Fruit fly (Drosophila melanogaster) whole organism, pupa: ENCODE data around the gene EMC2A.

ENCODE experiments used
- CG10348 ChIP-seq: fragments of 200-800 bp; sonication (Bioruptor generic); IDR thresholded peaks from 2 replicates; pipeline ENCODE4 v1.3.6; 2022; ENCODE audit warnings: missing biosample characterization, missing genetic modification characterization
- CG12605 ChIP-seq: fragments of 200-800 bp; sonication (Bioruptor generic); IDR thresholded peaks from 2 replicates; pipeline ENCODE4 v1.3.6; 2022; ENCODE audit warnings: missing biosample characterization, missing genetic modification characterization
- CG13204 ChIP-seq: fragments of 200-800 bp; sonication (Bioruptor generic); optimal IDR thresholded peaks from 2 replicates; lab custom pipeline; 2018; ENCODE audit warnings: missing biosample characterization, mild to moderate bottlenecking, missing genetic modification characterization, moderate library complexity
- CG14655 ChIP-seq: fragments of 200-800 bp; sonication (Bioruptor generic); optimal IDR thresholded peaks from 3 replicates; lab custom pipeline; 2017; ENCODE audit warnings: mild to moderate bottlenecking, missing biosample characterization, missing genetic modification reagents, missing genetic modification characterization
- CG15710 ChIP-seq: fragments of 200-800 bp; sonication (Bioruptor generic); optimal IDR thresholded peaks from 2 replicates; lab custom pipeline; 2018; ENCODE audit warnings: missing biosample characterization, mild to moderate bottlenecking, missing genetic modification characterization, moderate library complexity
- CG17806 ChIP-seq: fragments of 200-800 bp; sonication (Bioruptor generic); optimal IDR thresholded peaks from 2 replicates; lab custom pipeline; 2018; ENCODE audit warnings: missing biosample characterization, mild to moderate bottlenecking, missing genetic modification characterization, moderate library complexity
- CG32121 ChIP-seq: fragments of 200-800 bp; sonication (Bioruptor generic); IDR thresholded peaks from 2 replicates; pipeline ENCODE4 v1.3.6; 2022; ENCODE audit warnings: missing biosample characterization, missing genetic modification characterization
- CG34367 ChIP-seq: fragments of 200-800 bp; sonication (Bioruptor generic); optimal IDR thresholded peaks from 2 replicates; lab custom pipeline; 2018; ENCODE audit warnings: missing biosample characterization, mild to moderate bottlenecking, missing genetic modification characterization
- CG4496 ChIP-seq: fragments of 200-800 bp; sonication (Bioruptor generic); IDR thresholded peaks from 3 replicates; pipeline ENCODE4 v1.3.6; 2022; ENCODE audit warnings: missing biosample characterization, missing genetic modification characterization
- CG8159 ChIP-seq: fragments of 200-800 bp; sonication (Bioruptor generic); optimal IDR thresholded peaks from 3 replicates; lab custom pipeline; 2018; ENCODE audit warnings: missing biosample characterization, mild to moderate bottlenecking, missing genetic modification characterization, moderate library complexity
- CG8301 ChIP-seq: fragments of 200-800 bp; sonication (Bioruptor generic); optimal IDR thresholded peaks from 2 replicates; lab custom pipeline; 2018; ENCODE audit warnings: missing biosample characterization, mild to moderate bottlenecking, missing genetic modification characterization
- CG9948 ChIP-seq: fragments of 200-800 bp; sonication (Bioruptor generic); optimal IDR thresholded peaks from 2 replicates; lab custom pipeline; 2018; ENCODE audit warnings: missing biosample characterization, mild to moderate bottlenecking, missing genetic modification characterization, moderate library complexity
- D1 ChIP-seq: fragments of 200-800 bp; sonication (Bioruptor generic); optimal IDR thresholded peaks from 2 replicates; lab custom pipeline; 2018; ENCODE audit warnings: missing biosample characterization, mild to moderate bottlenecking, missing genetic modification characterization, moderate library complexity
- EcR ChIP-seq: fragments of 200-800 bp; sonication (Bioruptor generic); optimal IDR thresholded peaks from 3 replicates; lab custom pipeline; 2019; ENCODE audit warnings: missing biosample characterization, missing genetic modification characterization, mild to moderate bottlenecking, moderate library complexity, missing genetic modification reagents
- Ets98B ChIP-seq: fragments of 200-800 bp; sonication (Bioruptor generic); IDR thresholded peaks from 2 replicates; pipeline ENCODE4 v1.3.6; 2022; ENCODE audit warnings: missing biosample characterization, missing genetic modification characterization
- Pif1A ChIP-seq: fragments of 200-800 bp; sonication (Bioruptor generic); optimal IDR thresholded peaks from 3 replicates; lab custom pipeline; 2016; ENCODE audit warnings: missing biosample characterization, missing genetic modification characterization
- Pif1B ChIP-seq: fragments of 200-800 bp; sonication (Bioruptor generic); optimal IDR thresholded peaks from 3 replicates; lab custom pipeline; 2016; ENCODE audit warnings: missing biosample characterization, missing genetic modification characterization
- Snoo ChIP-seq: fragments of 200-800 bp; sonication (Bioruptor generic); optimal IDR thresholded peaks from 3 replicates; lab custom pipeline; 2017; ENCODE audit warnings: missing biosample characterization, mild to moderate bottlenecking, missing genetic modification characterization, inconsistent platforms
- fd96Ca ChIP-seq: fragments of 200-800 bp; sonication (Bioruptor generic); IDR thresholded peaks from 3 replicates; pipeline ENCODE4 v1.3.6; 2022; ENCODE audit warnings: missing biosample characterization, missing genetic modification characterization
- gl ChIP-seq: fragments of 200-800 bp; sonication (Bioruptor generic); optimal IDR thresholded peaks from 2 replicates; lab custom pipeline; 2018; ENCODE audit warnings: missing biosample characterization, mild to moderate bottlenecking, missing genetic modification characterization
- rn ChIP-seq: fragments of 200-800 bp; sonication (Bioruptor generic); IDR thresholded peaks from 2 replicates; pipeline ENCODE4 v1.3.6; 2022; ENCODE audit warnings: missing biosample characterization, missing genetic modification characterization

The EMC2A gene

DNA sequence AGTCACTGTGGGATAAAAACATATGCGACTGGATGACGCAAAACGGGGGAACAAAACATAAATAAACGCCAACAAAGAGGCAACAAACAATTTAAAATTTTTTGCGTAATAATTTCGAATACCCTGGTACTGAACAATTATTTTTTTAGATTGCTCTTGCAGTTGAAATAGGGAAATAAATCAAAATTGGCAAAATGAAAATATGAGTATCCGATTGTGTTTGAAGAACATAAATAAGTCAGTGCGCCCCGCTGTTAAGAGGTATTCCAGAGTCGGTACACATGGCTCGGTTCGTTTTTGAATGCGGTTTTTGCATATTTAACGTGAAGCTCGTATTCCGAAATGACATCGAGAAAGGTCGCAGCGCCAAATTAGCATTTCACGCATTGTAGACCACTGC, 10.3 kb downstream of the EMC2A start:
- TF ChIP-seq CG15710 (tag; lab: Kevin White, UChicago) (no peak), Pif1A (GFP tag; lab: Kevin White, UChicago) (no peak), CG32121 (GFP tag; lab: Robert Waterston, UW) (no peak), CG10348 (no peak), CG12605 (no peak), CG8301 (no peak), Ets98B (no peak), D1 (no peak), gl (tag; lab: Kevin White, UChicago) (no peak), CG8159 (no peak), CG4496 (no peak), CG9948 (tag; lab: Kevin White, UChicago) (no peak), EcR (GFP tag; lab: Kevin White, UChicago) (no peak), fd96Ca (GFP tag; lab: Robert Waterston, UW) (no peak)

DNA sequence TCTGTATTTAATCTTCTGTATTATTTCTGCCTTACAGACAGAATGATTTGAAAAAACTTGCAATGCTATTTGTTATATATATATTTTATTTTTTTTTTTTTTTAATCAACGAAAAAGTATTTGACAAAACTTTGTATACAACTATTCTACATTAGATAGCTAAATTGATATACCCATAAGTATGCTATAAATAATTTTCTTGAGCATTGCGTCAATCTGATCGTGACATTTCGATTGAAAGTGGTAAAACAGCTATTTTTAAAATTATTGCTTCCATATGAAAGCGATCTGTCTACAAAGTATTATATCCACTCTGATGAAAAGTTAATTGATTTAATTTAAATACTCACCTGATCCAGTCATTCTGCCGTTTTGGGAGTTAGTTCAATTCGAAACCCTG, 11.7 kb downstream of the EMC2A start:
- TF ChIP-seq CG4496 (no peak), CG14655 (GFP tag; lab: Kevin White, UChicago) (no peak), fd96Ca (GFP tag; lab: Robert Waterston, UW) (no peak), EcR (GFP tag; lab: Kevin White, UChicago) (no peak), gl (tag; lab: Kevin White, UChicago) (no peak), D1 (no peak), CG8301 (no peak), Pif1A (GFP tag; lab: Kevin White, UChicago) (no peak), CG8159 (no peak), CG13204 (no peak), CG12605 (no peak), Ets98B (no peak)

dm6 chr3R:16983001-16983400, 12.9 kb downstream of the EMC2A start:
- TF ChIP-seq Snoo (no peak), Pif1B (GFP tag; lab: Kevin White, UChicago) (no peak), CG17806 (tag; lab: Kevin White, UChicago) (no peak), gl (tag; lab: Kevin White, UChicago) (no peak), CG12605 (no peak), CG32121 (GFP tag; lab: Robert Waterston, UW) (no peak), CG34367 (no peak), rn (GFP tag; lab: Robert Waterston, UW) (no peak), CG8159 (no peak)

- TF ChIP-seq CG9948 (tag; lab: Kevin White, UChicago) (no peak), CG34367 (no peak), EcR (GFP tag; lab: Kevin White, UChicago) (peak; percentile 71)
These were observed 13.7 kb downstream of the EMC2A start, which contains the start of gene AhcyL2 for dm6 chr3R:16982108-16982707. AhcyL2 (minus strand) TSS chr3R:16982158.

DNA sequence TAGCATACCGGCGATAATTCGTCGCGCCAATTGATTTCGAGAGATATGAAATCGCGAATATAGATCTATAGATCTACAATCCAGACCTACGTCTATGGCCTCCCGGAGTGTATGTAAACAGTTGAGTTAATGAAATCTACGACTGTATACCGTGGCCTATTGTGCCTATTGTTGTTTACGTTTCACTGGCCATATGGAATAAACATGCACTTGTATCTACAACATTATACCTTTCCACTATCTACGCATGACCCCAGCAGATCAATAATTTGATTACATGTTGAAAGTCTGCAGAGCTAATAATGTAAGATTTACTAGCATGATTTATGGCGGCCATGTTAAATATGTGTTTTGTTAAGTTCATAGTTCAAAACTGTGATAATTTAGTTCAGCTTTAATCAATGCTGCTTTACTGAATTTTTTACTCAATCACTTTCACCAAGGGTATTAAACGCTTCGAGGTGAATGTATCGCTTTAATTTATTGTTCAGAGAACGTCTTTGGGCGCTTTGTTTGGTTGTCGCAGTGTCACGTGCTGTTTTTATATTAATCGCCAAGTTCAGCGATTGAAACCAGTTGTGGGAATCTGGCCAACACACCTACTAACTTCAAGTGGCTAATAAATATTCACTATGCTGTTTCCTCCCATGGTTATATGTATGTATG, 14.8 kb downstream of the EMC2A start:
- no peak for TF ChIP-seq CG8159
- TF ChIP-seq CG10348: no peak
- no peak for TF ChIP-seq CG32121 (GFP tag; lab: Robert Waterston, UW)
- no peak for TF ChIP-seq gl (tag; lab: Kevin White, UChicago)
- no peak for TF ChIP-seq Pif1B (GFP tag; lab: Kevin White, UChicago)
- no peak for TF ChIP-seq EcR (GFP tag; lab: Kevin White, UChicago)
- no peak for TF ChIP-seq rn (GFP tag; lab: Robert Waterston, UW)
- TF ChIP-seq Snoo: no peak
- TF ChIP-seq CG13204: no peak
- TF ChIP-seq CG15710 (tag; lab: Kevin White, UChicago): no peak
- TF ChIP-seq CG9948 (tag; lab: Kevin White, UChicago): no peak
- no peak for TF ChIP-seq CG12605
- TF ChIP-seq Pif1A (GFP tag; lab: Kevin White, UChicago): no peak
- no peak for TF ChIP-seq CG8301
- TF ChIP-seq D1: no peak
- TF ChIP-seq fd96Ca (GFP tag; lab: Robert Waterston, UW): no peak
- TF ChIP-seq CG4496: no peak
- TF ChIP-seq Ets98B: no peak
- TF ChIP-seq CG17806 (tag; lab: Kevin White, UChicago): no peak

- TF ChIP-seq gl (tag; lab: Kevin White, UChicago) (no peak), D1 (peak; percentile 82)
These were observed 18.0 kb downstream of the EMC2A start, which contains the start of gene Actn3 for dm6 chr3R:16977745-16978305. Actn3 (minus strand) TSS chr3R:16977795.

dm6 chr3R:16974904-16975303, 21.0 kb downstream of the EMC2A start, which contains the start of gene VhaM9.7-d:
VhaM9.7-d (plus strand) TSS chr3R:16975204.
- TF ChIP-seq D1 (no peak), CG9948 (tag; lab: Kevin White, UChicago) (no peak), Pif1B (GFP tag; lab: Kevin White, UChicago) (no peak), CG8159 (no peak), CG17806 (tag; lab: Kevin White, UChicago) (no peak), CG4496 (no peak), Pif1A (GFP tag; lab: Kevin White, UChicago) (no peak), EcR (GFP tag; lab: Kevin White, UChicago) (no peak), CG15710 (tag; lab: Kevin White, UChicago) (no peak), CG12605 (no peak), CG34367 (no peak), CG13204 (no peak), CG32121 (GFP tag; lab: Robert Waterston, UW) (no peak), Snoo (no peak), CG14655 (GFP tag; lab: Kevin White, UChicago) (no peak)
